Worm (Caenorhabditis elegans): ENCODE data around the gene cdr-6.

- no peak for TF ChIP-seq ces-1 (GFP tag; optimal IDR thresholded peaks at IDR 0.05)
- no peak for TF ChIP-seq unc-62 (GFP tag; optimal IDR thresholded peaks at IDR 0.05)
- no peak for TF ChIP-seq nhr-12 (tag; optimal IDR thresholded peaks at IDR 0.05)
- TF ChIP-seq ets-5 (GFP tag; IDR thresholded peaks at IDR 0.05), result no peak
- no peak for TF ChIP-seq ztf-4 (tag; optimal IDR thresholded peaks at IDR 0.05)
- no peak for TF ChIP-seq sup-37 (GFP tag; optimal IDR thresholded peaks at IDR 0.05)
Measured at ce11 chrV:12405929-12406328, 7.6 kb downstream of the cdr-6 start, which contains the start of gene K01D12.10.
